Fruit fly (Drosophila melanogaster): ENCODE results near the gene TotC.

Gene TotC

DNA sequence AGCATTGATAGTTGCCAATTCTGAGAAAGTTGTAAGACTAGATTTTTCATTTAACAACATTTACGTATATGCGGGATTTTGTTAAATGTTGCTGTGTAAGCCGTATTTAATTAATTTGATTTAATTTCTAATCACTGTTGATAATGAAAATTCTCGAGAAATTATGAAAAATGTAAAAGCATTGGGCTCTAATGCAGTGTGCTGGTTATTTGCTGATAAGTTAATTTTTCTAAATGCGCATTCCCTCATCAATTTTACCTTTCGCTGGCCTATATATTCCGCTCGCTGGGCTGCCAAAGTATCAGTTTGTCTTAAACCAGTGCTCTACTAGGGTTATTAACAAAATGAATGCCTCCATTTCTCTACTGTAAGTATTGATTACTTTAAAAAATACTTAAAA lies at the start of gene TotC:
TSS of gene TotC (plus strand) at position 301 of the 400 bp plus-strand sequence.
- TF ChIP-seq CG5204 (GFP tag; optimal IDR thresholded peaks at IDR 0.05) (no peak), toe (GFP tag; optimal IDR thresholded peaks at IDR 0.05) (no peak), Clk (GFP tag; optimal IDR thresholded peaks at IDR 0.05) (no peak), CG14711 (tag; optimal IDR thresholded peaks at IDR 0.05) (no peak), Hr96 (GFP tag; optimal IDR thresholded peaks at IDR 0.05) (no peak), kay (GFP tag; ENCODE audit: borderline replicate concordance) (no peak), cnc (optimal IDR thresholded peaks at IDR 0.05) (no peak)

dm6 chr3R:20823704-20824454 lies 48.9 kb upstream of the TotC start, which contains the start of gene CG17272:
Gene CG17272, minus strand, starts transcription at chr3R:20824239.
- TF ChIP-seq kay (GFP tag; ENCODE audit: borderline replicate concordance): no peak
- TF ChIP-seq CG33017 (tag; optimal IDR thresholded peaks at IDR 0.05): peak; percentile 1
- peak; percentile 27 for TF ChIP-seq Mnt (GFP tag; optimal IDR thresholded peaks at IDR 0.05)
- TF ChIP-seq cnc (optimal IDR thresholded peaks at IDR 0.05): no peak
- no peak for TF ChIP-seq pad (GFP tag; optimal IDR thresholded peaks at IDR 0.05)

DNA sequence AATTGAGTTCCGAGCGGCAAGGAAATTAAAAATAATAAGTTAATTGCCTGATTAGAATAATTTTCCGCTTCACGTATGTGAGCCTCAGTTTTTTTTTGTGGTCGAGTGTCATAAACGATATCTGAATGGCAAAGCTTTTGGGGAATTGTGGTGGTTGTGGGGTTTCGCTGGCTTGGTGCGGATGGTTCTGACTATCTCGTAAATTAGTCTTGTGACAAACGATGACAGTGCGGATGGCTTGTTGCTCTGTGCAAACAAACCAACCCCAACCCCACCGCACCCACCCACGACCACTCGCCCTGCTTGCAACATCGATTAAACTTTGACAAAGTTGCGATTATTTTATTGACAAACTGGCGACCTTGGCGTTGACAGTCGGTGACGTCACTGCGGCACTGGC lies 45.9 kb upstream of the TotC start:
- TF ChIP-seq cic (GFP tag; optimal IDR thresholded peaks at IDR 0.05) (peak; percentile 35), CG14711 (tag; optimal IDR thresholded peaks at IDR 0.05) (no peak), ovo (GFP tag; optimal IDR thresholded peaks at IDR 0.05) (no peak), cnc (optimal IDR thresholded peaks at IDR 0.05) (peak in 1 of 2 experiments; percentile 23), bab1 (GFP tag; optimal IDR thresholded peaks at IDR 0.05) (no peak), CG1620 (GFP tag; optimal IDR thresholded peaks at IDR 0.05) (no peak), pad (GFP tag; optimal IDR thresholded peaks at IDR 0.05) (no peak), CG5204 (GFP tag; optimal IDR thresholded peaks at IDR 0.05) (no peak), Crg-1 (GFP tag; optimal IDR thresholded peaks at IDR 0.05) (no peak), Hr96 (GFP tag; optimal IDR thresholded peaks at IDR 0.05) (no peak), CG7045 (GFP tag; optimal IDR thresholded peaks at IDR 0.05) (peak; percentile 2), CG7101 (tag; optimal IDR thresholded peaks at IDR 0.05) (no peak), tj (GFP tag; optimal IDR thresholded peaks at IDR 0.05) (no peak), Mnt (GFP tag; optimal IDR thresholded peaks at IDR 0.05) (no peak), Clk (GFP tag; optimal IDR thresholded peaks at IDR 0.05) (no peak), CG12768 (GFP tag; optimal IDR thresholded peaks at IDR 0.05) (peak; percentile 32), toe (GFP tag; optimal IDR thresholded peaks at IDR 0.05) (no peak), CG11617 (GFP tag; optimal IDR thresholded peaks at IDR 0.05) (no peak), CG33017 (tag; optimal IDR thresholded peaks at IDR 0.05) (no peak), kay (GFP tag; ENCODE audit: borderline replicate concordance) (no peak)

dm6 chr3R:20828520-20829415 lies 44.0 kb upstream of the TotC start:
- TF ChIP-seq cic (GFP tag; optimal IDR thresholded peaks at IDR 0.05) (peak; percentile 39), Mnt (GFP tag; optimal IDR thresholded peaks at IDR 0.05) (peak; percentile 14), tj (GFP tag; optimal IDR thresholded peaks at IDR 0.05) (peak; percentile 94), Crg-1 (GFP tag; optimal IDR thresholded peaks at IDR 0.05) (peak; percentile 45), Clk (GFP tag; optimal IDR thresholded peaks at IDR 0.05) (no peak), CG33017 (tag; optimal IDR thresholded peaks at IDR 0.05) (no peak)

DNA sequence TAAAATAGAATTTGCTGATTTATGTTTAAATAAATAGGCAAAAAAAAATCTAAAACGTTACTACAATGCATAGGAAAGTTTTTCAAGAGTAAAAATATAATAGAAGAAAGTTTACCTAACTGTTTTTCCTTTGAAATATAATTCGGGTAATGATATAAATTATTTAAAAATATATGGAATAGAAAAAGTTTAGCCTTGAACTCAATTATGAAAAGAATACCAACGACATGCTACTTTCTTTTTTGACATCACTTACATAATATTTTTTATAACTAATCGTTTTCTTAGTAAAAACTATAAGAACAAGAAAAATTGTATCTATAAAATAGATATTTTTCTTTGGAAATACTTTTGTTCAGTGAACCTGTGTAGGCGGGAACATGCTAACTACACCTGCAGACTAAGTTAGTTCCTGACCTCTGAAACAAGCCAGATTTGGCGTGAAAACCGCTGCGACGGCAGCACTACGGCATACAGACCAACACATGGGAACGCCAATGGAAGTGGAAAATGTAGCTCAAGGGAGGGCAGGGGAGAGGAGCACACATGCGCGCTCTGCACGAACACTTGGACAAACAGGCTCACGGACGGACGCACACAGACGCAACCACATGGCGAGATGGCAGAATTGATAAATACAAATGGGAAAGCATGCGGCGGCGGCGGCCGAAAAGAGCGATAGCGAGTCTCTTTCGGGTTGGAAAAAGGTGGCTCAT lies 43.2 kb upstream of the TotC start:
- no peak for TF ChIP-seq cnc (optimal IDR thresholded peaks at IDR 0.05)
- peak; percentile 3 for TF ChIP-seq CG12768 (GFP tag; optimal IDR thresholded peaks at IDR 0.05)
- peak; percentile 35 for TF ChIP-seq kay (GFP tag; ENCODE audit: borderline replicate concordance)
- TF ChIP-seq Mnt (GFP tag; optimal IDR thresholded peaks at IDR 0.05): peak; percentile 98
- peak; percentile 89 for TF ChIP-seq tj (GFP tag; optimal IDR thresholded peaks at IDR 0.05)
- no peak for TF ChIP-seq CG1620 (GFP tag; optimal IDR thresholded peaks at IDR 0.05)
- peak; percentile 8 for TF ChIP-seq Clk (GFP tag; optimal IDR thresholded peaks at IDR 0.05)
- TF ChIP-seq cic (GFP tag; optimal IDR thresholded peaks at IDR 0.05): peak; percentile 54
- peak; percentile 11 for TF ChIP-seq CG7045 (GFP tag; optimal IDR thresholded peaks at IDR 0.05)
- no peak for TF ChIP-seq Hr96 (GFP tag; optimal IDR thresholded peaks at IDR 0.05)
- TF ChIP-seq CG11617 (GFP tag; optimal IDR thresholded peaks at IDR 0.05): peak; percentile 30

dm6 chr3R:20830153-20830695 lies 42.6 kb upstream of the TotC start, which contains the start of gene Adss:
Gene Adss, minus strand, starts transcription at chr3R:20830580.
- TF ChIP-seq ovo (GFP tag; optimal IDR thresholded peaks at IDR 0.05): peak; percentile 32
- TF ChIP-seq cic (GFP tag; optimal IDR thresholded peaks at IDR 0.05): peak; percentile 6
- no peak for TF ChIP-seq Clk (GFP tag; optimal IDR thresholded peaks at IDR 0.05)
- no peak for TF ChIP-seq cnc (optimal IDR thresholded peaks at IDR 0.05)
- TF ChIP-seq CG7101 (tag; optimal IDR thresholded peaks at IDR 0.05): peak; percentile 40
- TF ChIP-seq CG33017 (tag; optimal IDR thresholded peaks at IDR 0.05): peak; percentile 24
- no peak for TF ChIP-seq pad (GFP tag; optimal IDR thresholded peaks at IDR 0.05)
- no peak for TF ChIP-seq toe (GFP tag; optimal IDR thresholded peaks at IDR 0.05)
- peak; percentile 12 for TF ChIP-seq CG7045 (GFP tag; optimal IDR thresholded peaks at IDR 0.05)
- TF ChIP-seq Hr96 (GFP tag; optimal IDR thresholded peaks at IDR 0.05): peak; percentile 40
- no peak for TF ChIP-seq tj (GFP tag; optimal IDR thresholded peaks at IDR 0.05)
- peak; percentile 31 for TF ChIP-seq CG12768 (GFP tag; optimal IDR thresholded peaks at IDR 0.05)
- peak; percentile 69 for TF ChIP-seq CG1620 (GFP tag; optimal IDR thresholded peaks at IDR 0.05)
- peak; percentile 64 for TF ChIP-seq CG11617 (GFP tag; optimal IDR thresholded peaks at IDR 0.05)
- peak; percentile 72 for TF ChIP-seq Crg-1 (GFP tag; optimal IDR thresholded peaks at IDR 0.05)
- TF ChIP-seq kay (GFP tag; ENCODE audit: borderline replicate concordance): no peak
- no peak for TF ChIP-seq CG14711 (tag; optimal IDR thresholded peaks at IDR 0.05)
- peak; percentile 69 for TF ChIP-seq Mnt (GFP tag; optimal IDR thresholded peaks at IDR 0.05)
- TF ChIP-seq CG5204 (GFP tag; optimal IDR thresholded peaks at IDR 0.05): no peak
- peak; percentile 8 for TF ChIP-seq bab1 (GFP tag; optimal IDR thresholded peaks at IDR 0.05)

Data from whole organism, adult.